Worm (Caenorhabditis elegans): ENCODE data around the gene srz-97.

srz-97 gene

DNA sequence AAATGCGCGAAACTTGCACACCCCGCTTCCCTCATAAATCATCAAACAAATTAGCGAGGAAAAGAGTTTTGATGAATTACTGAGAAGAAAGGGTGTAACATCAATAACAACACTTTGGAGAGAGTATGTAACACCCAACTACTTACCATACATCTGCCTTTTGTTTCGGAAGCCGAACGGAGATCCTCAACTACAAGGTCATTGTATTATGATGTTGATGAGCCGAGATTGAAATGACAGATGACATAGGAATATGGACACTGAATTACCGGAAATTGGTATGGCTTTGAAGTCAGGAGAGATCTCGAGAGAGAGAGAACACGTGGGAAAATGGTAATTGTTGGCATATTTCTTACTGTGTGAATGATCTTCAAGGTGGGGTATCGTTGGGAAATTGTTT lies 42.0 kb downstream of the srz-97 start:
- no peak for TF ChIP-seq zfh-2 (GFP tag; conservative IDR thresholded peaks at IDR 0.05)
- TF ChIP-seq efl-1 (GFP tag; optimal IDR thresholded peaks at IDR 0.05): no peak
- TF ChIP-seq hmg-20 (GFP tag; IDR thresholded peaks at IDR 0.05): no peak
- no peak for TF ChIP-seq D2030.7 (GFP tag; IDR thresholded peaks at IDR 0.05)
- TF ChIP-seq mxl-1 (tag; optimal IDR thresholded peaks at IDR 0.05): no peak
- no peak for TF ChIP-seq tlf-1 (GFP tag; optimal IDR thresholded peaks at IDR 0.05)
- TF ChIP-seq ccch-3 (GFP tag; optimal IDR thresholded peaks at IDR 0.05): no peak
- TF ChIP-seq nfya-1 (tag; optimal IDR thresholded peaks at IDR 0.05; ENCODE audit: borderline replicate concordance, insufficient read depth): no peak
- TF ChIP-seq ztf-18 (tag; optimal IDR thresholded peaks at IDR 0.05): no peak
- TF ChIP-seq ztf-6 (GFP tag; IDR thresholded peaks at IDR 0.05): no peak
- no peak for TF ChIP-seq ztf-26 (tag; optimal IDR thresholded peaks at IDR 0.05)
- no peak for TF ChIP-seq hrde-1 (tag; optimal IDR thresholded peaks at IDR 0.05; ENCODE audit: borderline replicate concordance)
- TF ChIP-seq chd-7 (tag; optimal IDR thresholded peaks at IDR 0.05): no peak
- TF ChIP-seq sea-2 (GFP tag; IDR thresholded peaks at IDR 0.05): no peak
- TF ChIP-seq cebp-1 (GFP tag; IDR thresholded peaks at IDR 0.05): no peak
- no peak for TF ChIP-seq cebp-1 (tag; optimal IDR thresholded peaks at IDR 0.05)
- TF ChIP-seq rec-8 (tag; optimal IDR thresholded peaks at IDR 0.05): no peak
- TF ChIP-seq lag-1 (GFP tag; IDR thresholded peaks at IDR 0.05): no peak
- no peak for TF ChIP-seq C17E4.6 (GFP tag; IDR thresholded peaks at IDR 0.05)
- TF ChIP-seq Y53G8AR.9 (GFP tag; conservative IDR thresholded peaks at IDR 0.05): no peak

DNA sequence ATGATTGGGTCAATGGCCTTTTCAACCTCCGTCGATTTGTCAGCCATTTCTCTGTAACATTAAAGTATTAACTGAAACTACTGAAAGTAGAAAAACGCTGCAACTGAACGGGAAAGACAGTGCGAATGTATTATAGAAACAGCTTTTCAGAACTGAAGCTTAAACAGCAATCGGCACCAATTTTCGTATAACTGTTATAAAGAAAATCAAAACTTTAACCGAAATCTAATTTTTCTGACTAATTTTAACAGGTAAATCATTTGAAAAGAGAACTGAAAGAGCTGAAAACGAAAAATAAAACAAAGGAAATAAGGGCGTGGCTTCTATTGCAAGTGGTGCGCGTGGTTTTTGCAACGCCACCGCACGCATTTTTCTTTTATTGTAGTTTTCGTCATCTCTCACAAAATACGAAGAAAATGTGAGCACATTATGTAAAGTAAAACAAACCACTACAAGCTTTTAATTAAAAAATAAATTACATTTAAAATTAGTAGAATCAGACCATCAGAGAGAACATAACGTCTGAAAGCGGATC lies 43.0 kb downstream of the srz-97 start, which contains the start of gene rrsr-1:
TSS of gene rrsr-1 (minus strand) at position 51 of the 535 bp plus-strand sequence.
- no peak for TF ChIP-seq pha-4 (tag; optimal IDR thresholded peaks at IDR 0.05)
- no peak for TF ChIP-seq egl-18 (GFP tag; IDR thresholded peaks at IDR 0.05)
- TF ChIP-seq B0019.2 (GFP tag; conservative IDR thresholded peaks at IDR 0.05): no peak
- TF ChIP-seq Y53G8AR.9 (GFP tag; conservative IDR thresholded peaks at IDR 0.05): no peak
- TF ChIP-seq K11D2.4 (GFP tag; IDR thresholded peaks at IDR 0.05): no peak
- TF ChIP-seq ceh-79 (tag; optimal IDR thresholded peaks at IDR 0.05): no peak
- peak; percentile 11 for TF ChIP-seq rpc-1 (optimal IDR thresholded peaks at IDR 0.05)
- TF ChIP-seq rpc-1 (tag; optimal IDR thresholded peaks at IDR 0.05): no peak
- no peak for TF ChIP-seq C17E4.6 (GFP tag; IDR thresholded peaks at IDR 0.05)
- no peak for TF ChIP-seq F37B4.10 (GFP tag; IDR thresholded peaks at IDR 0.05)
- TF ChIP-seq F23B12.7 (tag; optimal IDR thresholded peaks at IDR 0.05; ENCODE audit: insufficient read depth): no peak
- TF ChIP-seq mes-4 (tag; optimal IDR thresholded peaks at IDR 0.05): no peak
- TF ChIP-seq F39B2.1 (GFP tag; IDR thresholded peaks at IDR 0.05): no peak
- no peak for TF ChIP-seq F22D6.2 (tag; optimal IDR thresholded peaks at IDR 0.05)
- TF ChIP-seq somi-1 (GFP tag; optimal IDR thresholded peaks at IDR 0.05): no peak
- no peak for TF ChIP-seq F10E7.11 (tag; optimal IDR thresholded peaks at IDR 0.05)
- no peak for TF ChIP-seq F57A8.1 (GFP tag; optimal IDR thresholded peaks at IDR 0.05)
- TF ChIP-seq sdz-38 (tag; optimal IDR thresholded peaks at IDR 0.05): no peak
- TF ChIP-seq mel-28 (tag; optimal IDR thresholded peaks at IDR 0.05; ENCODE audit: borderline replicate concordance): no peak
- TF ChIP-seq ceh-100 (GFP tag; IDR thresholded peaks at IDR 0.05): peak; percentile 78
- no peak for TF ChIP-seq F33H1.4 (GFP tag; IDR thresholded peaks at IDR 0.05)
- peak; percentile 14 for TF ChIP-seq snpc-3.4 (tag; optimal IDR thresholded peaks at IDR 0.05)
- no peak for TF ChIP-seq hrde-1 (tag; optimal IDR thresholded peaks at IDR 0.05; ENCODE audit: borderline replicate concordance)
- TF ChIP-seq madf-6 (GFP tag; IDR thresholded peaks at IDR 0.05): peak; percentile 31; the same call in 1 of the 2 replicates
- no peak for TF ChIP-seq ets-4 (GFP tag; optimal IDR thresholded peaks at IDR 0.05)
- TF ChIP-seq mcd-1 (GFP tag; IDR thresholded peaks at IDR 0.05): 0 out of 2 replicates have a peak, but pooled peaks have one; percentile 20
- TF ChIP-seq F49E8.2 (tag; optimal IDR thresholded peaks at IDR 0.05; ENCODE audit: insufficient read depth): no peak
- no peak for TF ChIP-seq snpc-4 (GFP tag; optimal IDR thresholded peaks at IDR 0.05)
- no peak for TF ChIP-seq snpc-4 (tag; optimal IDR thresholded peaks at IDR 0.05)
- TF ChIP-seq ztf-3 (GFP tag; optimal IDR thresholded peaks at IDR 0.05): no peak
- TF ChIP-seq nhr-179 (tag; optimal IDR thresholded peaks at IDR 0.05): no peak
- TF ChIP-seq hmg-1.2 (GFP tag; IDR thresholded peaks at IDR 0.05): no peak
